Worm (Caenorhabditis elegans): ENCODE results near the gene clec-214.

DNA sequence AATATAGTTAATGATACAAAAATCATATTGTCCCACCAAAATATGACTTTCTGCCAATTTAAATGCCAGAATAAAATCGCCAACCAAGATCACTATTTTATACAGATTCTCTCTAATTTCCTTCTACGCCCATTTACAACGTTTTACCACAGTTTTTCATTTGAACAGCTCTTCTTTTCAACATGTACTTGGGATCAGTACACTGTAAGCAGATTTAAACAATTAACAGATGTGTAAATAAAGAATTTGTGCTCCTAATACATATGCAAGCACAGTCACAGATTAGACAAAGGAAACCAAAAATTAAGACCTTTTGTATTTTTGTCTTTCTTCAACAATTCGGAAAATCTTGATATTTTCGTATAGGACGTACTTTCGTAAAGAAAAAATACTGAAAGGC lies 33.2 kb downstream of the clec-214 start, which contains the start of gene F07C4.11:
- TF ChIP-seq ztf-11 (tag; optimal IDR thresholded peaks at IDR 0.05) (no peak), skn-1 (tag; optimal IDR thresholded peaks at IDR 0.05) (no peak), egl-27 (tag; optimal IDR thresholded peaks at IDR 0.05) (no peak), zag-1 (tag; optimal IDR thresholded peaks at IDR 0.05) (no peak), pha-4 (tag; optimal IDR thresholded peaks at IDR 0.05) (no peak), mdl-1 (tag; optimal IDR thresholded peaks at IDR 0.05) (no peak), nhr-11 (tag; optimal IDR thresholded peaks at IDR 0.05) (no peak), nhr-23 (tag; optimal IDR thresholded peaks at IDR 0.05) (no peak), lin-15B (tag; optimal IDR thresholded peaks at IDR 0.05) (no peak), R02D3.7 (tag; optimal IDR thresholded peaks at IDR 0.05) (no peak), ztf-4 (tag; optimal IDR thresholded peaks at IDR 0.05) (no peak), nhr-77 (tag; optimal IDR thresholded peaks at IDR 0.05) (no peak), nfya-1 (tag; optimal IDR thresholded peaks at IDR 0.05; ENCODE audit: insufficient read depth) (no peak), fos-1 (tag; optimal IDR thresholded peaks at IDR 0.05) (no peak)

Measured in whole organism, L3 larva.